Worm (Caenorhabditis elegans) whole organism, mixed stage, embryonic: ENCODE data around the gene K09F6.10.

Experiments used
- lsy-2 ChIP-seq: fragments of 150-350 bp; optimal IDR thresholded peaks from 2 replicates; lab custom pipeline; 2014; ENCODE audit warnings: missing biosample characterization, missing genetic modification characterization
- nhr-28 ChIP-seq: fragments of 150-350 bp; optimal IDR thresholded peaks from 2 replicates; lab custom pipeline; 2014; ENCODE audit warnings: missing biosample characterization, missing genetic modification characterization
- nhr-76 ChIP-seq: sonication (generic microtip); optimal IDR thresholded peaks from 2 replicates; lab custom pipeline; 2017; ENCODE audit warnings: missing biosample characterization, missing genetic modification characterization
- sem-2 ChIP-seq: fragments of 200-800 bp; sonication (Bioruptor generic); optimal IDR thresholded peaks from 2 replicates; lab custom pipeline; 2018; ENCODE audit warnings: mild to moderate bottlenecking, missing genetic modification characterization, missing compliant biosample characterization
- unc-39 ChIP-seq: fragments of 150-350 bp; optimal IDR thresholded peaks from 2 replicates; lab custom pipeline; 2014; ENCODE audit warnings: missing biosample characterization, missing genetic modification characterization
- ztf-11 ChIP-seq: fragments of 150-350 bp; optimal IDR thresholded peaks from 2 replicates; lab custom pipeline; 2014; ENCODE audit warnings: missing biosample characterization, missing genetic modification characterization

DNA sequence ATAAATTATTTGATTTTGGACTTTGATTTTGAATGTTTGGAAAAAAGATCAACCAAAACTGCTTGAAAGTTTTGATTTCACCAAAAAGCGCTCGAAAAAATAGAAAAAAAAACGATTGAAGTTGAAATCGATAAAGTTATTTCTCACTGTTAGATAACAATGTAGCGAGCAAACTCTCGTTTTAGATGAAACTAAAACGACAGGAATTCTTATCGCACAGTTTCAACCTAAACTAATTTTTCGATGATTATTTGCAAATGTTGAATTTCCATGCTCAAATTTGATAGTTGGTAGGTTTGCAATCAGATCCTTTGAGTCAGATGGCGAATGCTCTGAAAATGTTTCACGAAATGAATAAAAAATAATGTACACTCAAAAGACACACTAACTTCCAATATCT, 3.9 kb upstream of the K09F6.10 start:
- TF ChIP-seq lsy-2 (tag; lab: Kevin White, UChicago) (no peak), nhr-76 (tag; lab: Kevin White, UChicago) (no peak), unc-39 (tag; lab: Kevin White, UChicago) (no peak), sem-2 (GFP tag; lab: Kevin White, UChicago) (no peak), nhr-28 (tag; lab: Kevin White, UChicago) (no peak), ztf-11 (tag; lab: Kevin White, UChicago) (no peak)
